Worm (Caenorhabditis elegans) whole organism, mixed stage, embryonic: ENCODE results near the gene qui-1.

Experiments
- M03D4.4 ChIP-seq: sonication (generic microtip); optimal IDR thresholded peaks from 2 replicates; lab custom pipeline; 2017; ENCODE audit warnings: mild to moderate bottlenecking, missing genetic modification characterization, missing compliant biosample characterization
- bed-3 ChIP-seq: fragments of 200-800 bp; sonication (Bioruptor generic); optimal IDR thresholded peaks from 3 replicates; lab custom pipeline; 2018; ENCODE audit warnings: mild to moderate bottlenecking, missing genetic modification characterization, moderate library complexity, missing compliant biosample characterization
- blmp-1 ChIP-seq: fragments of 150-350 bp; optimal IDR thresholded peaks from 2 replicates; lab custom pipeline; 2014; ENCODE audit warnings: missing biosample characterization, missing genetic modification characterization
- ceh-43 ChIP-seq: fragments of 200-800 bp; sonication (Bioruptor generic); optimal IDR thresholded peaks from 2 replicates; lab custom pipeline; 2018; ENCODE audit warnings: mild to moderate bottlenecking, missing genetic modification characterization, moderate library complexity, missing compliant biosample characterization
- ces-1 ChIP-seq: fragments of 150-350 bp; optimal IDR thresholded peaks from 2 replicates; lab custom pipeline; 2014; ENCODE audit warnings: missing biosample characterization, missing genetic modification reagents, missing genetic modification characterization
- drap-1 ChIP-seq: fragments of 200-800 bp; sonication (Bioruptor generic); optimal IDR thresholded peaks from 3 replicates; lab custom pipeline; 2018; ENCODE audit warnings: mild to moderate bottlenecking, missing genetic modification characterization, missing compliant biosample characterization
- flh-1 ChIP-seq: fragments of 200-800 bp; sonication (Bioruptor generic); optimal IDR thresholded peaks from 2 replicates; lab custom pipeline; 2018; ENCODE audit warnings: mild to moderate bottlenecking, missing genetic modification characterization, moderate library complexity, missing compliant biosample characterization
- ham-2 ChIP-seq: fragments of 200-800 bp; sonication (Bioruptor generic); optimal IDR thresholded peaks from 2 replicates; lab custom pipeline; 2018; ENCODE audit warnings: mild to moderate bottlenecking, missing genetic modification characterization, missing compliant biosample characterization
- hlh-1 ChIP-seq: fragments of 150-350 bp; optimal IDR thresholded peaks from 2 replicates; lab custom pipeline; 2014; ENCODE audit warnings: missing biosample characterization, missing genetic modification reagents, missing genetic modification characterization
- lin-13 ChIP-seq: fragments of 150-350 bp; optimal IDR thresholded peaks from 2 replicates; lab custom pipeline; 2014; ENCODE audit warnings: missing biosample characterization, missing genetic modification characterization
- lsy-2 ChIP-seq: fragments of 150-350 bp; optimal IDR thresholded peaks from 2 replicates; lab custom pipeline; 2014; ENCODE audit warnings: missing biosample characterization, missing genetic modification characterization
- mab-5 ChIP-seq: fragments of 150-350 bp; optimal IDR thresholded peaks from 2 replicates; lab custom pipeline; 2014; ENCODE audit warnings: missing biosample characterization, missing genetic modification characterization
- mls-2 ChIP-seq: sonication (generic microtip); optimal IDR thresholded peaks from 2 replicates; lab custom pipeline; 2016; ENCODE audit warnings: mild to moderate bottlenecking, missing genetic modification characterization, moderate library complexity, missing compliant biosample characterization
- nhr-12 ChIP-seq: fragments of 150-350 bp; optimal IDR thresholded peaks from 2 replicates; lab custom pipeline; 2014; ENCODE audit warnings: missing biosample characterization, missing genetic modification characterization
- nhr-237 ChIP-seq: fragments of 150-350 bp; optimal IDR thresholded peaks from 2 replicates; lab custom pipeline; 2014; ENCODE audit warnings: missing biosample characterization, missing genetic modification characterization
- nhr-28 ChIP-seq: fragments of 150-350 bp; optimal IDR thresholded peaks from 2 replicates; lab custom pipeline; 2014; ENCODE audit warnings: missing biosample characterization, missing genetic modification characterization
- nhr-76 ChIP-seq: sonication (generic microtip); optimal IDR thresholded peaks from 2 replicates; lab custom pipeline; 2017; ENCODE audit warnings: missing biosample characterization, missing genetic modification characterization
- sem-2 ChIP-seq: fragments of 200-800 bp; sonication (Bioruptor generic); optimal IDR thresholded peaks from 2 replicates; lab custom pipeline; 2018; ENCODE audit warnings: mild to moderate bottlenecking, missing genetic modification characterization, missing compliant biosample characterization
- snpc-4 ChIP-seq: fragments of 150-350 bp; optimal IDR thresholded peaks from 2 replicates; lab custom pipeline; 2014; ENCODE audit warnings: missing biosample characterization, missing genetic modification characterization
- sptf-1 ChIP-seq: sonication (generic microtip); optimal IDR thresholded peaks from 2 replicates; lab custom pipeline; 2017; ENCODE audit warnings: mild to moderate bottlenecking, missing genetic modification characterization, moderate library complexity, missing compliant biosample characterization
- tbx-8 ChIP-seq: fragments of 200-800 bp; sonication (Bioruptor generic); optimal IDR thresholded peaks from 2 replicates; lab custom pipeline; 2018; ENCODE audit warnings: mild to moderate bottlenecking, missing genetic modification characterization, moderate library complexity, missing compliant biosample characterization
- zip-8 ChIP-seq: fragments of 150-350 bp; optimal IDR thresholded peaks from 2 replicates; lab custom pipeline; 2014; ENCODE audit warnings: missing biosample characterization, missing genetic modification characterization
- ztf-11 ChIP-seq: fragments of 150-350 bp; optimal IDR thresholded peaks from 2 replicates; lab custom pipeline; 2014; ENCODE audit warnings: missing biosample characterization, missing genetic modification characterization

Gene qui-1

ce11 chrIV:13538901-13539300 lies 22.8 kb upstream of the qui-1 start:
- TF ChIP-seq lsy-2 (tag; lab: Kevin White, UChicago): peak; percentile 84
- no peak for TF ChIP-seq sem-2 (GFP tag; lab: Kevin White, UChicago)
- TF ChIP-seq, all 35 proteins: peak for 1

ce11 chrIV:13540165-13540564 lies 21.5 kb upstream of the qui-1 start, which contains the start of gene rsd-2:
TSS of gene rsd-2 (minus strand) at chrIV:13540265.
- no peak for TF ChIP-seq nhr-237 (tag; lab: Kevin White, UChicago)
- TF ChIP-seq sem-2 (GFP tag; lab: Kevin White, UChicago): no peak
- TF ChIP-seq drap-1: no peak
- TF ChIP-seq lin-13: no peak
- TF ChIP-seq bed-3 (GFP tag; lab: Kevin White, UChicago): no peak
- no peak for TF ChIP-seq mab-5 (tag; lab: Kevin White, UChicago)
- TF ChIP-seq flh-1: no peak
- no peak for TF ChIP-seq nhr-12 (tag; lab: Kevin White, UChicago)

- no peak for TF ChIP-seq zip-8 (tag; lab: Kevin White, UChicago)
- TF ChIP-seq snpc-4 (tag; lab: Kevin White, UChicago): no peak
Measured at ce11 chrIV:13548188-13548587, 13.5 kb upstream of the qui-1 start, which contains the start of gene F52G2.3. TSS of gene F52G2.3 (minus strand) at chrIV:13548230.

ce11 chrIV:13549350-13549749 lies 12.3 kb upstream of the qui-1 start:
- TF ChIP-seq M03D4.4 (tag; lab: Kevin White, UChicago) (peak; percentile 54), ham-2 (no peak), tbx-8 (GFP tag; lab: Kevin White, UChicago) (no peak), nhr-12 (tag; lab: Kevin White, UChicago) (no peak), mls-2 (tag; lab: Kevin White, UChicago) (no peak), bed-3 (GFP tag; lab: Kevin White, UChicago) (no peak), sptf-1 (tag; lab: Kevin White, UChicago) (peak; percentile 50), drap-1 (no peak), nhr-76 (tag; lab: Kevin White, UChicago) (no peak)

- peak; percentile 62 for TF ChIP-seq ces-1 (GFP tag; lab: Kevin White, UChicago)
- TF ChIP-seq flh-1: no peak
- TF ChIP-seq, all 35 proteins: peak for 1
Measured at ce11 chrIV:13554350-13554749, 7.3 kb upstream of the qui-1 start.

ce11 chrIV:13555508-13555907 lies 6.2 kb upstream of the qui-1 start:
- TF ChIP-seq mls-2 (tag; lab: Kevin White, UChicago) (no peak), ces-1 (GFP tag; lab: Kevin White, UChicago) (peak; percentile 64)
- TF ChIP-seq, all 35 proteins: peak for 1

ce11 chrIV:13557393-13557792 lies 4.3 kb upstream of the qui-1 start:
- TF ChIP-seq M03D4.4 (tag; lab: Kevin White, UChicago): no peak
- no peak for TF ChIP-seq drap-1
- TF ChIP-seq hlh-1 (tag; lab: Kevin White, UChicago): peak; percentile 86
- TF ChIP-seq, all 35 proteins: peak for 1

- TF ChIP-seq ceh-43 (GFP tag; lab: Kevin White, UChicago): no peak
- TF ChIP-seq sem-2 (GFP tag; lab: Kevin White, UChicago): no peak
- TF ChIP-seq M03D4.4 (tag; lab: Kevin White, UChicago): no peak
- no peak for TF ChIP-seq drap-1
- no peak for TF ChIP-seq ham-2
- TF ChIP-seq nhr-28: no peak
- no peak for TF ChIP-seq ces-1 (GFP tag; lab: Kevin White, UChicago)
- TF ChIP-seq ztf-11: no peak
- no peak for TF ChIP-seq blmp-1 (tag; lab: Kevin White, UChicago)
- TF ChIP-seq flh-1: no peak
- TF ChIP-seq nhr-76 (tag; lab: Kevin White, UChicago): no peak
- no peak for TF ChIP-seq sptf-1 (tag; lab: Kevin White, UChicago)
- no peak for TF ChIP-seq lsy-2 (tag; lab: Kevin White, UChicago)
- no peak for TF ChIP-seq bed-3 (GFP tag; lab: Kevin White, UChicago)
Measured at ce11 chrIV:13559020-13559419, 2.6 kb upstream of the qui-1 start.

ce11 chrIV:13564284-13564683 lies 2.6 kb downstream of the qui-1 start:
- TF ChIP-seq lin-13: no peak
- no peak for TF ChIP-seq lsy-2 (tag; lab: Kevin White, UChicago)
- peak; percentile 67 for TF ChIP-seq ces-1 (GFP tag; lab: Kevin White, UChicago)
- TF ChIP-seq snpc-4 (tag; lab: Kevin White, UChicago): no peak
